Worm (Caenorhabditis elegans) whole organism, L3 larva: ENCODE data around the gene lido-7.

Experiments used
- aly-2 ChIP-seq: fragments of 150-350 bp; optimal IDR thresholded peaks from 2 replicates; lab custom pipeline; 2014; ENCODE audit warnings: missing biosample characterization, missing genetic modification characterization
- nhr-76 ChIP-seq: fragments of 150-350 bp; sonication (generic microtip); optimal IDR thresholded peaks from 5 replicates; lab custom pipeline; 2014; ENCODE audit warnings: missing biosample characterization, missing genetic modification characterization
- nhr-77 ChIP-seq: fragments of 150-350 bp; optimal IDR thresholded peaks from 2 replicates; lab custom pipeline; 2014; ENCODE audit warnings: missing biosample characterization, missing genetic modification characterization
- sea-2 ChIP-seq: fragments of 150-350 bp; sonication (generic microtip); optimal IDR thresholded peaks from 4 replicates; lab custom pipeline; 2014; ENCODE audit warnings: missing biosample characterization, missing genetic modification reagents, missing genetic modification characterization
- unc-39 ChIP-seq: sonication (generic microtip); optimal IDR thresholded peaks from 4 replicates; lab custom pipeline; 2017; ENCODE audit warnings: missing biosample characterization, missing genetic modification characterization

- no peak for TF ChIP-seq nhr-76 (tag; lab: Kevin White, UChicago)
- TF ChIP-seq aly-2 (tag; lab: Kevin White, UChicago), result no peak
- TF ChIP-seq nhr-77 (tag; lab: Kevin White, UChicago), result no peak
- no peak for TF ChIP-seq unc-39 (tag; lab: Kevin White, UChicago)
- TF ChIP-seq sea-2 (GFP tag; lab: Kevin White, UChicago), result no peak
These were observed at the start of gene lido-7 for ce11 chrII:2987854-2988350.
